Worm (Caenorhabditis elegans) whole organism, mixed stage, embryonic: ENCODE data around the gene srw-107.

ENCODE experiments used
- M03D4.4 ChIP-seq: sonication (generic microtip); optimal IDR thresholded peaks from 2 replicates; lab custom pipeline; 2017; ENCODE audit warnings: mild to moderate bottlenecking, missing genetic modification characterization, missing compliant biosample characterization
- bed-3 ChIP-seq: fragments of 200-800 bp; sonication (Bioruptor generic); optimal IDR thresholded peaks from 3 replicates; lab custom pipeline; 2018; ENCODE audit warnings: mild to moderate bottlenecking, missing genetic modification characterization, moderate library complexity, missing compliant biosample characterization
- blmp-1 ChIP-seq: fragments of 150-350 bp; optimal IDR thresholded peaks from 2 replicates; lab custom pipeline; 2014; ENCODE audit warnings: missing biosample characterization, missing genetic modification characterization
- ceh-39 ChIP-seq: fragments of 150-350 bp; optimal IDR thresholded peaks from 2 replicates; lab custom pipeline; 2014; ENCODE audit warnings: missing biosample characterization, missing genetic modification characterization
- ceh-43 ChIP-seq: fragments of 200-800 bp; sonication (Bioruptor generic); optimal IDR thresholded peaks from 2 replicates; lab custom pipeline; 2018; ENCODE audit warnings: mild to moderate bottlenecking, missing genetic modification characterization, moderate library complexity, missing compliant biosample characterization
- ceh-83 ChIP-seq: fragments of 200-800 bp; sonication (Bioruptor generic); optimal IDR thresholded peaks from 2 replicates; lab custom pipeline; 2018; ENCODE audit warnings: mild to moderate bottlenecking, missing genetic modification characterization, missing compliant biosample characterization
- ces-1 ChIP-seq: fragments of 150-350 bp; optimal IDR thresholded peaks from 2 replicates; lab custom pipeline; 2014; ENCODE audit warnings: missing biosample characterization, missing genetic modification reagents, missing genetic modification characterization
- cnd-1 ChIP-seq: fragments of 200-800 bp; sonication (Bioruptor generic); optimal IDR thresholded peaks from 2 replicates; lab custom pipeline; 2018; ENCODE audit warnings: mild to moderate bottlenecking, missing genetic modification characterization, missing compliant biosample characterization
- drap-1 ChIP-seq: fragments of 200-800 bp; sonication (Bioruptor generic); optimal IDR thresholded peaks from 3 replicates; lab custom pipeline; 2018; ENCODE audit warnings: mild to moderate bottlenecking, missing genetic modification characterization, missing compliant biosample characterization
- elt-1 ChIP-seq: sonication (generic microtip); optimal IDR thresholded peaks from 2 replicates; lab custom pipeline; 2017; ENCODE audit warnings: missing genetic modification characterization, mild to moderate bottlenecking, missing compliant biosample characterization, antibody characterized with exemption, moderate library complexity, borderline replicate concordance; ENCODE audit not compliant: insufficient read depth
- flh-1 ChIP-seq: fragments of 200-800 bp; sonication (Bioruptor generic); optimal IDR thresholded peaks from 2 replicates; lab custom pipeline; 2018; ENCODE audit warnings: mild to moderate bottlenecking, missing genetic modification characterization, moderate library complexity, missing compliant biosample characterization
- ham-2 ChIP-seq: fragments of 200-800 bp; sonication (Bioruptor generic); optimal IDR thresholded peaks from 2 replicates; lab custom pipeline; 2018; ENCODE audit warnings: mild to moderate bottlenecking, missing genetic modification characterization, missing compliant biosample characterization
- hlh-1 ChIP-seq: fragments of 150-350 bp; optimal IDR thresholded peaks from 2 replicates; lab custom pipeline; 2014; ENCODE audit warnings: missing biosample characterization, missing genetic modification reagents, missing genetic modification characterization
- lin-32 ChIP-seq: fragments of 200-800 bp; sonication (Bioruptor generic); optimal IDR thresholded peaks from 2 replicates; lab custom pipeline; 2018; ENCODE audit warnings: mild to moderate bottlenecking, missing genetic modification characterization, missing compliant biosample characterization
- lsy-2 ChIP-seq: fragments of 150-350 bp; optimal IDR thresholded peaks from 2 replicates; lab custom pipeline; 2014; ENCODE audit warnings: missing biosample characterization, missing genetic modification characterization
- mab-5 ChIP-seq: fragments of 150-350 bp; optimal IDR thresholded peaks from 2 replicates; lab custom pipeline; 2014; ENCODE audit warnings: missing biosample characterization, missing genetic modification characterization
- mep-1 ChIP-seq: fragments of 150-350 bp; optimal IDR thresholded peaks from 2 replicates; lab custom pipeline; 2017; ENCODE audit warnings: missing biosample characterization, missing genetic modification reagents, missing genetic modification characterization, inconsistent platforms
- mls-2 ChIP-seq: sonication (generic microtip); optimal IDR thresholded peaks from 2 replicates; lab custom pipeline; 2016; ENCODE audit warnings: mild to moderate bottlenecking, missing genetic modification characterization, moderate library complexity, missing compliant biosample characterization
- nhr-12 ChIP-seq: fragments of 150-350 bp; optimal IDR thresholded peaks from 2 replicates; lab custom pipeline; 2014; ENCODE audit warnings: missing biosample characterization, missing genetic modification characterization
- nhr-237 ChIP-seq: fragments of 150-350 bp; optimal IDR thresholded peaks from 2 replicates; lab custom pipeline; 2014; ENCODE audit warnings: missing biosample characterization, missing genetic modification characterization
- nhr-28 ChIP-seq: fragments of 150-350 bp; optimal IDR thresholded peaks from 2 replicates; lab custom pipeline; 2014; ENCODE audit warnings: missing biosample characterization, missing genetic modification characterization
- nhr-76 ChIP-seq: sonication (generic microtip); optimal IDR thresholded peaks from 2 replicates; lab custom pipeline; 2017; ENCODE audit warnings: missing biosample characterization, missing genetic modification characterization
- pha-4 ChIP-seq: fragments of 150-350 bp; optimal IDR thresholded peaks from 2 replicates; lab custom pipeline; 2018; ENCODE audit warnings: missing biosample characterization, missing genetic modification reagents, missing genetic modification characterization
- sem-2 ChIP-seq: fragments of 200-800 bp; sonication (Bioruptor generic); optimal IDR thresholded peaks from 2 replicates; lab custom pipeline; 2018; ENCODE audit warnings: mild to moderate bottlenecking, missing genetic modification characterization, missing compliant biosample characterization
- snpc-4 ChIP-seq: fragments of 150-350 bp; optimal IDR thresholded peaks from 2 replicates; lab custom pipeline; 2014; ENCODE audit warnings: missing biosample characterization, missing genetic modification characterization
- tbx-8 ChIP-seq: fragments of 200-800 bp; sonication (Bioruptor generic); optimal IDR thresholded peaks from 2 replicates; lab custom pipeline; 2018; ENCODE audit warnings: mild to moderate bottlenecking, missing genetic modification characterization, moderate library complexity, missing compliant biosample characterization
- unc-120 ChIP-seq: sonication (generic microtip); optimal IDR thresholded peaks from 2 replicates; lab custom pipeline; 2017; ENCODE audit warnings: missing genetic modification characterization, missing compliant biosample characterization; ENCODE audit not compliant: poor library complexity, severe bottlenecking
- unc-39 ChIP-seq: fragments of 150-350 bp; optimal IDR thresholded peaks from 2 replicates; lab custom pipeline; 2014; ENCODE audit warnings: missing biosample characterization, missing genetic modification characterization
- ztf-11 ChIP-seq: fragments of 150-350 bp; optimal IDR thresholded peaks from 2 replicates; lab custom pipeline; 2014; ENCODE audit warnings: missing biosample characterization, missing genetic modification characterization

The srw-107 gene

ce11 chrV:556055-556454 lies 34.6 kb upstream of the srw-107 start, which contains the start of gene srx-8:
Gene srx-8, minus strand, starts transcription at chrV:556155.
- TF ChIP-seq mep-1 (tag; lab: Kevin White, UChicago): no peak
- no peak for TF ChIP-seq tbx-8 (GFP tag; lab: Kevin White, UChicago)
- no peak for TF ChIP-seq M03D4.4 (tag; lab: Kevin White, UChicago)
- no peak for TF ChIP-seq mab-5 (tag; lab: Kevin White, UChicago)
- no peak for TF ChIP-seq ztf-11
- no peak for TF ChIP-seq ceh-83
- TF ChIP-seq blmp-1 (tag; lab: Kevin White, UChicago): no peak
- TF ChIP-seq mls-2 (tag; lab: Kevin White, UChicago): no peak
- no peak for TF ChIP-seq nhr-28
- no peak for TF ChIP-seq drap-1 (GFP tag; lab: Kevin White, UChicago)
- TF ChIP-seq ceh-39: no peak
- TF ChIP-seq ces-1 (GFP tag; lab: Kevin White, UChicago): no peak

- TF ChIP-seq nhr-76 (tag; lab: Kevin White, UChicago): no peak
Measured at ce11 chrV:553067-553466, 31.6 kb upstream of the srw-107 start, which contains the start of gene C14C6.8. Gene C14C6.8, minus strand, starts transcription at chrV:553167.

- TF ChIP-seq ztf-11 (no peak), ham-2 (GFP tag; lab: Kevin White, UChicago) (no peak), drap-1 (GFP tag; lab: Kevin White, UChicago) (no peak), unc-120 (tag; lab: Kevin White, UChicago) (no peak), ceh-43 (GFP tag; lab: Kevin White, UChicago) (no peak), snpc-4 (tag; lab: Kevin White, UChicago) (no peak), bed-3 (no peak), nhr-12 (tag; lab: Kevin White, UChicago) (no peak), ces-1 (GFP tag; lab: Kevin White, UChicago) (no peak), elt-1 (tag; lab: Kevin White, UChicago) (no peak), ceh-83 (no peak), ceh-39 (no peak), flh-1 (GFP tag; lab: Kevin White, UChicago) (no peak)
- TF ChIP-seq, all 35 proteins: peak for 0
Measured at ce11 chrV:552406-552805, 31.0 kb upstream of the srw-107 start.

ce11 chrV:547980-548379 lies 26.6 kb upstream of the srw-107 start, which contains the start of gene C14C6.6:
Gene C14C6.6, minus strand, starts transcription at chrV:548080.
- TF ChIP-seq bed-3: no peak
- no peak for TF ChIP-seq flh-1 (GFP tag; lab: Kevin White, UChicago)
- no peak for TF ChIP-seq blmp-1 (tag; lab: Kevin White, UChicago)
- no peak for TF ChIP-seq nhr-76 (tag; lab: Kevin White, UChicago)
- TF ChIP-seq lsy-2 (tag; lab: Kevin White, UChicago): no peak
- TF ChIP-seq ham-2 (GFP tag; lab: Kevin White, UChicago): no peak
- TF ChIP-seq lin-32: no peak
- TF ChIP-seq unc-39 (tag; lab: Kevin White, UChicago): no peak
- no peak for TF ChIP-seq hlh-1 (tag; lab: Kevin White, UChicago)
- TF ChIP-seq cnd-1 (tag; lab: Kevin White, UChicago): no peak
- TF ChIP-seq sem-2: no peak
- TF ChIP-seq elt-1 (tag; lab: Kevin White, UChicago): no peak
- no peak for TF ChIP-seq nhr-237 (tag; lab: Kevin White, UChicago)
- TF ChIP-seq pha-4 (tag; lab: Kevin White, UChicago): no peak
- no peak for TF ChIP-seq ces-1 (GFP tag; lab: Kevin White, UChicago)
- no peak for TF ChIP-seq tbx-8 (GFP tag; lab: Kevin White, UChicago)
- no peak for TF ChIP-seq ceh-39

- no peak for TF ChIP-seq lsy-2 (tag; lab: Kevin White, UChicago)
Measured at ce11 chrV:543169-543568, 21.8 kb upstream of the srw-107 start, which contains the start of gene C14C6.3. Gene C14C6.3, plus strand, starts transcription at chrV:543469.

- TF ChIP-seq lin-32 (no peak), snpc-4 (tag; lab: Kevin White, UChicago) (no peak)
- TF ChIP-seq, all 35 proteins: peak for 0
Measured at ce11 chrV:541470-541869, 20.1 kb upstream of the srw-107 start.
